Worm (Caenorhabditis elegans): ENCODE measurements around the gene ubxn-4.

ce11 chrIII:8439312-8439711, 34.0 kb upstream of the ubxn-4 start, which contains the start of gene pqn-96:
- TF ChIP-seq ama-1 (optimal IDR thresholded peaks at IDR 0.05) = no peak
- TF ChIP-seq nhr-20 (tag; optimal IDR thresholded peaks at IDR 0.05) = no peak
- TF ChIP-seq ztf-11 (tag; optimal IDR thresholded peaks at IDR 0.05) = no peak
- no peak for TF ChIP-seq nhr-76 (tag; optimal IDR thresholded peaks at IDR 0.05)
- no peak for TF ChIP-seq mdl-1 (tag; optimal IDR thresholded peaks at IDR 0.05)
- TF ChIP-seq nhr-19 (GFP tag; conservative IDR thresholded peaks at IDR 0.05) = no peak
- no peak for TF ChIP-seq unc-62 (GFP tag; optimal IDR thresholded peaks at IDR 0.05)
- TF ChIP-seq jun-1 (tag; optimal IDR thresholded peaks at IDR 0.05) = no peak
